Fruit fly (Drosophila melanogaster): ENCODE measurements around the gene Best1.

DNA sequence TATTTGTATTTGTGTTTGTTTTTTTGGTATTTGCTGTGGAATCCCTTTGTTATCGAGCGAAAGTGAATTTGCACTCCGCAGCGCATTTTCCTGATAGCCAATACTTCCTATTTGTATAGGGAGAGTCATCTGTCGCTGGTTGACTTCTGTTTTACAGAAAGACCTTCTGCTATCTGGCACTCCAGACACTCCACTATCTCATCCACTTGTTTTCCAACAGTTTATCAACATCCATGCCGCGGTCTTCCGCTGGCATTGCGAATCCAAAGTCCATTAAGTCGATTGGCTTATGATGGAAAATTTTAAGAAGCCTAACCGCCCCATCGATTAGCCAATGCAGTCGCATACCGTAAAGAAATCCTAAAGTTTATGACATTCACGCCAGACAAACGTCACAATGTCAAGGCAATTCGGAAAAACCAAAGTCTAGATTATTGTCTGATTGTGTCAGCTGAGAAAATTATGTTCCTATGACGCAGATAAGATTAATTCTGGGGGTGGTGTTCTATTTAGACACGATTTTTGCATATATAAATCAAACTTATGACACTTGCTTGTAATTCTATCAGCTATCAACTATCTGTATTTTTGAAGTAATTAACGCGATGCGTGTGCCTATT lies 55.3 kb downstream of the Best1 start:
- TF ChIP-seq fd85E (GFP tag; optimal IDR thresholded peaks at IDR 0.05) (no peak), Lpt (GFP tag; optimal IDR thresholded peaks at IDR 0.05) (no peak), CG6792 (GFP tag; optimal IDR thresholded peaks at IDR 0.05) (no peak), Hr39 (GFP tag; optimal IDR thresholded peaks at IDR 0.05) (no peak), CG3919 (GFP tag; optimal IDR thresholded peaks at IDR 0.05) (no peak), CG32006 (GFP tag; optimal IDR thresholded peaks at IDR 0.05) (no peak), Smox (GFP tag; optimal IDR thresholded peaks at IDR 0.05) (no peak)

Data from whole organism, prepupa.